Fruit fly (Drosophila melanogaster) whole organism, prepupa: ENCODE measurements around the gene Ir85a.

Experiments used
- CG10669 ChIP-seq: fragments of 200-800 bp; sonication (Bioruptor generic); optimal IDR thresholded peaks from 3 replicates; lab custom pipeline; 2018; ENCODE audit warnings: missing biosample characterization, mild to moderate bottlenecking, missing genetic modification characterization, moderate library complexity
- CG11294 ChIP-seq: fragments of 200-800 bp; sonication (Bioruptor generic); IDR thresholded peaks from 2 replicates; pipeline ENCODE4 v1.3.6; 2022; ENCODE audit warnings: missing biosample characterization, missing genetic modification characterization
- CG11902 ChIP-seq: fragments of 200-800 bp; sonication (Bioruptor generic); optimal IDR thresholded peaks from 3 replicates; lab custom pipeline; 2016; ENCODE audit warnings: missing biosample characterization, missing genetic modification characterization
- CG15336 ChIP-seq: fragments of 200-800 bp; sonication (Bioruptor generic); IDR thresholded peaks from 2 replicates; pipeline ENCODE4 v1.3.6; 2022; ENCODE audit warnings: missing biosample characterization, missing genetic modification characterization
- CG1621 ChIP-seq: fragments of 200-800 bp; sonication (Bioruptor generic); optimal IDR thresholded peaks from 3 replicates; lab custom pipeline; 2018; ENCODE audit warnings: missing biosample characterization, mild to moderate bottlenecking, missing genetic modification characterization
- CG16779 ChIP-seq: fragments of 200-800 bp; sonication (Bioruptor generic); optimal IDR thresholded peaks from 3 replicates; lab custom pipeline; 2017; ENCODE audit warnings: missing biosample characterization, mild to moderate bottlenecking, missing genetic modification characterization
- CG3032 ChIP-seq: fragments of 200-800 bp; optimal IDR thresholded peaks from 2 replicates; lab custom pipeline; 2019; ENCODE audit warnings: missing biosample characterization, mild to moderate bottlenecking, missing genetic modification characterization, moderate library complexity
- CG31627 ChIP-seq: fragments of 200-800 bp; sonication (Bioruptor generic); optimal IDR thresholded peaks from 3 replicates; lab custom pipeline; 2016; ENCODE audit warnings: missing biosample characterization, missing genetic modification characterization
- CG34406 ChIP-seq: fragments of 200-800 bp; sonication (Bioruptor generic); optimal IDR thresholded peaks from 3 replicates; lab custom pipeline; 2016; ENCODE audit warnings: missing biosample characterization, missing genetic modification characterization
- CG6276 ChIP-seq: fragments of 200-800 bp; sonication (Bioruptor generic); optimal IDR thresholded peaks from 2 replicates; lab custom pipeline; 2017; ENCODE audit warnings: missing biosample characterization, mild to moderate bottlenecking, missing genetic modification characterization
- CG6792 ChIP-seq: fragments of 200-800 bp; sonication (Bioruptor generic); optimal IDR thresholded peaks from 3 replicates; lab custom pipeline; 2016; ENCODE audit warnings: missing biosample characterization, missing genetic modification characterization
- CG6808 ChIP-seq: fragments of 200-800 bp; sonication (Bioruptor generic); optimal IDR thresholded peaks from 3 replicates; lab custom pipeline; 2017; ENCODE audit warnings: missing biosample characterization, missing genetic modification characterization, mild to moderate bottlenecking, moderate library complexity, missing genetic modification reagents
- CG6854 ChIP-seq: fragments of 200-800 bp; sonication (Bioruptor generic); optimal IDR thresholded peaks from 2 replicates; lab custom pipeline; 2017; ENCODE audit warnings: missing biosample characterization, mild to moderate bottlenecking, missing genetic modification characterization
- CG7368 ChIP-seq: fragments of 200-800 bp; sonication (Bioruptor generic); optimal IDR thresholded peaks from 3 replicates; lab custom pipeline; 2016; ENCODE audit warnings: missing biosample characterization, missing genetic modification characterization
- CG8119 ChIP-seq: fragments of 200-800 bp; sonication (Bioruptor generic); IDR thresholded peaks from 3 replicates; pipeline ENCODE4 v1.3.6; 2022; ENCODE audit warnings: missing biosample characterization, missing genetic modification characterization
- CG8632 ChIP-seq: fragments of 200-800 bp; sonication (Bioruptor generic); optimal IDR thresholded peaks from 3 replicates; lab custom pipeline; 2016; ENCODE audit warnings: missing biosample characterization, missing genetic modification characterization
- CG9139 ChIP-seq: fragments of 200-800 bp; sonication (Bioruptor generic); optimal IDR thresholded peaks from 3 replicates; lab custom pipeline; 2017; ENCODE audit warnings: missing biosample characterization, mild to moderate bottlenecking, missing genetic modification characterization
- Eip75B ChIP-seq: fragments of 200-800 bp; sonication (Bioruptor generic); optimal IDR thresholded peaks from 3 replicates; lab custom pipeline; 2016; ENCODE audit warnings: missing biosample characterization, missing genetic modification characterization
- Eip78C ChIP-seq: fragments of 200-800 bp; sonication (Bioruptor generic); peaks from one replicate; lab custom pipeline; 2016; ENCODE audit warnings: missing biosample characterization, missing genetic modification characterization
- Eip93F ChIP-seq: fragments of 200-800 bp; sonication (Bioruptor generic); optimal IDR thresholded peaks from 2 replicates; lab custom pipeline; 2016; ENCODE audit warnings: missing biosample characterization, mild to moderate bottlenecking, missing genetic modification characterization
- Ets21C ChIP-seq: fragments of 200-800 bp; sonication (Bioruptor generic); optimal IDR thresholded peaks from 3 replicates; lab custom pipeline; 2016; ENCODE audit warnings: missing biosample characterization, missing genetic modification characterization
- Ets96B ChIP-seq: fragments of 200-800 bp; optimal IDR thresholded peaks from 2 replicates; lab custom pipeline; 2019; ENCODE audit warnings: missing biosample characterization, mild to moderate bottlenecking, missing genetic modification characterization, moderate library complexity
- Gug ChIP-seq: fragments of 200-800 bp; sonication (Bioruptor generic); IDR thresholded peaks from 2 replicates; pipeline ENCODE4 v1.3.6; 2022; ENCODE audit warnings: missing biosample characterization, missing genetic modification characterization
- Hr38 ChIP-seq: sonication (Bioruptor generic); optimal IDR thresholded peaks from 2 replicates; lab custom pipeline; 2016; ENCODE audit warnings: missing biosample characterization, missing genetic modification characterization
- Hr4 ChIP-seq: fragments of 200-800 bp; sonication (Bioruptor generic); optimal IDR thresholded peaks from 3 replicates; lab custom pipeline; 2016; ENCODE audit warnings: missing biosample characterization, missing genetic modification characterization
- Lpt ChIP-seq: fragments of 200-800 bp; sonication (Bioruptor generic); optimal IDR thresholded peaks from 3 replicates; lab custom pipeline; 2016; ENCODE audit warnings: missing biosample characterization, missing genetic modification characterization
- Met ChIP-seq: fragments of 200-800 bp; sonication (Bioruptor generic); optimal IDR thresholded peaks from 3 replicates; lab custom pipeline; 2016; ENCODE audit warnings: missing biosample characterization, missing genetic modification characterization
- OdsH ChIP-seq: fragments of 200-800 bp; sonication (Bioruptor generic); optimal IDR thresholded peaks from 3 replicates; lab custom pipeline; 2016; ENCODE audit warnings: missing biosample characterization, missing genetic modification characterization
- Smox ChIP-seq: fragments of 200-800 bp; sonication (Bioruptor generic); optimal IDR thresholded peaks from 3 replicates; lab custom pipeline; 2016; ENCODE audit warnings: missing biosample characterization, missing genetic modification characterization
- Sox14 ChIP-seq: fragments of 200-800 bp; sonication (Bioruptor generic); optimal IDR thresholded peaks from 3 replicates; lab custom pipeline; 2016; ENCODE audit warnings: missing biosample characterization, missing genetic modification characterization
- achi ChIP-seq: fragments of 200-800 bp; sonication (Bioruptor generic); optimal IDR thresholded peaks from 3 replicates; lab custom pipeline; 2016; ENCODE audit warnings: missing biosample characterization, missing genetic modification characterization
- acj6 ChIP-seq: fragments of 200-800 bp; sonication (Bioruptor generic); optimal IDR thresholded peaks from 3 replicates; lab custom pipeline; 2016; ENCODE audit warnings: missing biosample characterization, missing genetic modification characterization
- cyc ChIP-seq: fragments of 200-800 bp; sonication (Bioruptor generic); optimal IDR thresholded peaks from 3 replicates; lab custom pipeline; 2016; ENCODE audit warnings: missing biosample characterization, missing genetic modification characterization
- dsx ChIP-seq: fragments of 200-800 bp; optimal IDR thresholded peaks from 3 replicates; lab custom pipeline; 2019; ENCODE audit warnings: missing biosample characterization, mild to moderate bottlenecking, missing genetic modification characterization, moderate library complexity; ENCODE audit not compliant: poor library complexity, severe bottlenecking
- esn ChIP-seq: fragments of 200-800 bp; sonication (Bioruptor generic); optimal IDR thresholded peaks from 2 replicates; lab custom pipeline; 2016; ENCODE audit warnings: missing biosample characterization, mild to moderate bottlenecking, missing genetic modification characterization, moderate library complexity
- fd59A ChIP-seq: fragments of 200-800 bp; sonication (Bioruptor generic); optimal IDR thresholded peaks from 2 replicates; lab custom pipeline; 2017; ENCODE audit warnings: missing biosample characterization, mild to moderate bottlenecking, missing genetic modification characterization, missing genetic modification reagents
- fd85E ChIP-seq: fragments of 200-800 bp; sonication (Bioruptor generic); optimal IDR thresholded peaks from 3 replicates; lab custom pipeline; 2016; ENCODE audit warnings: missing biosample characterization, missing genetic modification characterization
- fkh ChIP-seq: fragments of 200-800 bp; sonication (Bioruptor generic); optimal IDR thresholded peaks from 3 replicates; lab custom pipeline; 2017; ENCODE audit warnings: missing biosample characterization, mild to moderate bottlenecking, missing genetic modification characterization, moderate library complexity
- net ChIP-seq: fragments of 200-800 bp; sonication (Bioruptor generic); optimal IDR thresholded peaks from 3 replicates; lab custom pipeline; 2016; ENCODE audit warnings: missing biosample characterization, missing genetic modification characterization
- pdm3 ChIP-seq: fragments of 200-800 bp; sonication (Bioruptor generic); optimal IDR thresholded peaks from 3 replicates; lab custom pipeline; 2016; ENCODE audit warnings: missing biosample characterization, missing genetic modification characterization
- spab ChIP-seq: fragments of 200-800 bp; sonication (Bioruptor generic); optimal IDR thresholded peaks from 2 replicates; lab custom pipeline; 2017; ENCODE audit warnings: missing biosample characterization, mild to moderate bottlenecking, missing genetic modification characterization, missing genetic modification reagents
- ss ChIP-seq, 2 experiments: fragments of 200-800 bp; sonication (Bioruptor generic); optimal IDR thresholded peaks; 2 replicates in 1 of 2; 3 replicates in 1 of 2; lab custom pipeline; 2017 to 2018; ENCODE audit warnings: mild to moderate bottlenecking in 2 of 2, missing biosample characterization in 2 of 2, missing genetic modification characterization in 2 of 2, moderate library complexity in 1 of 2
- svp ChIP-seq: fragments of 200-800 bp; sonication (Bioruptor generic); peaks from one replicate; lab custom pipeline; 2016; ENCODE audit warnings: missing biosample characterization, missing genetic modification characterization
- topi ChIP-seq: fragments of 200-800 bp; sonication (Bioruptor generic); optimal IDR thresholded peaks from 3 replicates; lab custom pipeline; 2016; ENCODE audit warnings: missing biosample characterization, missing genetic modification characterization
- vri ChIP-seq: fragments of 200-800 bp; sonication (Bioruptor generic); optimal IDR thresholded peaks from 3 replicates; lab custom pipeline; 2016; ENCODE audit warnings: missing biosample characterization, mild to moderate bottlenecking, missing genetic modification characterization

Gene Ir85a

DNA sequence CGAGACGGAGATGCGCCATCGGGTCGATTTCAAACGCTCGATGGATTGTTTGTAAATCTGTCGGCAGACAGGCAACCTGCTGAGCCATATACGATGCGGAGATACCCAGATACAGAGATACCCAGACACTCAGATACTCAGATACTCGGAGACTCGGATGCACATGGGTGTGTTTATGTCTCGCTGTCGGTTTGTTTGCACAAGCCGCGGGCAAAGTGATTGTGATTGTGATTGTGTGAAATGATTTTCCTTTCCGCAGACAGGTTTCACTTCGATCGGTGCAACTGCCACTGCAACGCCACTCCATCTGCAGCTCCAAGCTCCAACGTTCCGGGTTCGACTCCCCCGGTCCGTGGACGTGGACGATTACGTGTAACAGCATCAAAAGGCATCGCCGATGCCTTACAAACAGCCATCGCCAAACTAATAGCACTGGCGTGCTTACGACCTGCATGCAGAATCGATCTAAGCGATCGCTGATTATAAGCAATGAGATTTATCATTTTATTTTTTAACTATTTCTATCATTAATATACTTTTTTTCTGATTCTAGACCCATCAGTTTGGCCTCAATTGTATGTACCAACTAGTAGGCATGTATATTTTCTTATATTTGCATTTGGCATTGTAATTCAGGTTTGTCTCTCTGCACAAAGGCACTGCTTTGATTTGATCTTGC is 5.6 kb upstream of the Ir85a start (continued):
- TF ChIP-seq CG6808 (GFP tag; lab: Kevin White, UChicago): peak; percentile 43
- peak; percentile 65 for TF ChIP-seq esn
- TF ChIP-seq fkh (GFP tag; lab: Kevin White, UChicago): no peak
- peak; percentile 36 for TF ChIP-seq CG31627 (GFP tag; lab: Kevin White, UChicago)
- no peak for TF ChIP-seq Hr38 (GFP tag; lab: Kevin White, UChicago)
- peak; percentile 82 for TF ChIP-seq OdsH (GFP tag; lab: Kevin White, UChicago)
- no peak for TF ChIP-seq CG6854
- no peak for TF ChIP-seq vri (GFP tag; lab: Kevin White, UChicago)
- peak; percentile 31 to 43 for TF ChIP-seq ss (GFP tag; optimal IDR thresholded peaks at IDR 0.05; lab: Kevin White, UChicago)
- peak; percentile 82 for TF ChIP-seq acj6 (GFP tag; lab: Kevin White, UChicago)
- TF ChIP-seq CG6276 (GFP tag; lab: Kevin White, UChicago): peak; percentile 86
- peak; percentile 31 for TF ChIP-seq Ets21C (GFP tag; lab: Kevin White, UChicago)
- TF ChIP-seq CG16779: peak; percentile 73
- TF ChIP-seq Eip75B (GFP tag; lab: Kevin White, UChicago): peak; percentile 67
- no peak for TF ChIP-seq Eip93F (GFP tag; lab: Kevin White, UChicago)
- peak; percentile 73 for TF ChIP-seq Lpt (GFP tag; lab: Kevin White, UChicago)
- peak; percentile 82 for TF ChIP-seq achi (GFP tag; lab: Kevin White, UChicago)
- peak; percentile 84 for TF ChIP-seq CG11294
- peak; percentile 56 for TF ChIP-seq CG11902
- TF ChIP-seq CG7368 (GFP tag; lab: Kevin White, UChicago): peak; percentile 65
- TF ChIP-seq Eip78C: peak; percentile 97
- TF ChIP-seq Smox (GFP tag; lab: Kevin White, UChicago): peak; percentile 55
- TF ChIP-seq, all 60 proteins: peak for 55

DNA sequence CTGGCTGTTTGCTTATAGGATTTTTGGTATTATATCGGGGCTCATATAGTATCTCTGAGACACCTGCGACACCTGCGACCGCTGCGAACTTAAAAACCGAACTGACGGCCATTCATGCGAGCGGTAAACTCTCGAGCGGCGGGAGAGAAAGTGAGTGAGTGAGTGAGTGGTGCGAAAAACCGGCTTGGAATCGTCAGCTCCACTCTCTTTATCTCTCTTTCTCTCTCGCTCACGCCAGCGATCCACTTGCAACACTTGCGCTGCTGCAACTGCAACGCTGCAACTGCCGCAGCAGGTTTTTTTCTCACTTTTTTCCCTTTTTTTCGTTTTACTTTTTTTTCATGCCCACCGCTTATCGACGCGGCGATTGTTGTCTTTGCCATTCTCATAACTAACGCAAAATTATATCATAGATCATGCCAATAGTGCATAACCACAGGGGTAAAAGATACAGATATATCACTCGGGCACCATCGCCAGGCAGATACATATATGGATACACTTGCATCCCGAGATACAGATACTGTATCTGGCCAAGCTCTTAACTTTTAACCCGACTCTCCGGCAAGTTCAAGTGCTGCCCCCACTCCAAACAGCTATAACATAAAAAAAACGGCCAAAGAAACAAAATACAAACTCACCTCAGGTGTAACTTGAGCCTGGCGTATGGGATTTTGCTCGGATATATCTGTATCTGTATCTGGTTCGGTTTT is 1.9 kb upstream of the Ir85a start:
- TF ChIP-seq CG6276 (GFP tag; lab: Kevin White, UChicago): peak; percentile 80
- peak; percentile 31 for TF ChIP-seq pdm3 (GFP tag; lab: Kevin White, UChicago)
- TF ChIP-seq Hr38 (GFP tag; lab: Kevin White, UChicago): no peak
- TF ChIP-seq CG8119 (GFP tag; lab: Robert Waterston, UW): peak; percentile 80
- TF ChIP-seq fkh (GFP tag; lab: Kevin White, UChicago): no peak
- peak; percentile 81 for TF ChIP-seq CG9139
- no peak for TF ChIP-seq CG6792 (GFP tag; lab: Kevin White, UChicago)
- peak; percentile 82 for TF ChIP-seq CG6854
- TF ChIP-seq CG16779: peak; percentile 63
- no peak for TF ChIP-seq Sox14 (GFP tag; lab: Kevin White, UChicago)
- peak; percentile 71 for TF ChIP-seq CG15336 (GFP tag; lab: Robert Waterston, UW)
- TF ChIP-seq topi: no peak
- TF ChIP-seq Ets96B (tag; lab: Kevin White, UChicago): peak; percentile 45
- TF ChIP-seq cyc: no peak
- no peak for TF ChIP-seq Gug
- no peak for TF ChIP-seq Eip93F (GFP tag; lab: Kevin White, UChicago)
- peak; percentile 57 for TF ChIP-seq net (GFP tag; lab: Kevin White, UChicago)
- no peak for TF ChIP-seq fd85E (GFP tag; lab: Kevin White, UChicago)
- TF ChIP-seq Hr4 (GFP tag; lab: Kevin White, UChicago): no peak
- TF ChIP-seq ss (GFP tag; optimal IDR thresholded peaks at IDR 0.05; lab: Kevin White, UChicago): peak; percentile 48 to 87
- no peak for TF ChIP-seq CG31627 (GFP tag; lab: Kevin White, UChicago)
- TF ChIP-seq Met (GFP tag; lab: Kevin White, UChicago): no peak
- TF ChIP-seq Lpt (GFP tag; lab: Kevin White, UChicago): peak; percentile 74
- no peak for TF ChIP-seq Ets21C (GFP tag; lab: Kevin White, UChicago)
- peak; percentile 27 for TF ChIP-seq CG10669 (GFP tag; lab: Kevin White, UChicago)
- TF ChIP-seq Eip75B (GFP tag; lab: Kevin White, UChicago): peak; percentile 14
- peak; percentile 43 for TF ChIP-seq CG3032 (tag; lab: Kevin White, UChicago)
- TF ChIP-seq svp (GFP tag; lab: Kevin White, UChicago): peak; percentile 58
- TF ChIP-seq Smox (GFP tag; lab: Kevin White, UChicago): no peak
- no peak for TF ChIP-seq CG34406 (GFP tag; lab: Kevin White, UChicago)
- no peak for TF ChIP-seq CG7368 (GFP tag; lab: Kevin White, UChicago)
- peak; percentile 20 for TF ChIP-seq CG1621 (tag; lab: Kevin White, UChicago)
- peak; percentile 65 for TF ChIP-seq spab (GFP tag; lab: Kevin White, UChicago)
- no peak for TF ChIP-seq acj6 (GFP tag; lab: Kevin White, UChicago)
- peak; percentile 60 for TF ChIP-seq dsx (GFP tag; lab: Kevin White, UChicago)
- TF ChIP-seq CG8632 (GFP tag; lab: Kevin White, UChicago): no peak
- no peak for TF ChIP-seq fd59A
